Worm (Caenorhabditis elegans) whole organism, young adult: ENCODE results near the gene T22D1.17.

ENCODE experiments used
- B0019.2 ChIP-seq: fragments of 200-800 bp; sonication (Bioruptor generic); conservative IDR thresholded peaks from 2 replicates; pipeline ENCODE4 v1.3.6; 2022; ENCODE audit warnings: missing genetic modification reagents, missing genetic modification characterization, missing compliant biosample characterization
- C17E4.6 ChIP-seq: fragments of 200-800 bp; sonication (Bioruptor generic); IDR thresholded peaks from 2 replicates; pipeline ENCODE4 v1.3.6; 2022; ENCODE audit warnings: missing genetic modification reagents, missing genetic modification characterization, missing compliant biosample characterization
- D2030.7 ChIP-seq: fragments of 200-800 bp; sonication (Bioruptor generic); IDR thresholded peaks from 2 replicates; pipeline ENCODE4 v1.3.6; 2022; ENCODE audit warnings: missing genetic modification reagents, missing genetic modification characterization, missing compliant biosample characterization
- F10E7.11 ChIP-seq: sonication (generic microtip); optimal IDR thresholded peaks from 2 replicates; lab custom pipeline; 2017; ENCODE audit warnings: mild to moderate bottlenecking, missing genetic modification characterization, moderate library complexity, missing compliant biosample characterization
- F23B12.7 ChIP-seq: sonication (generic microtip); optimal IDR thresholded peaks from 2 replicates; lab custom pipeline; 2017; ENCODE audit warnings: missing genetic modification characterization, mild to moderate bottlenecking, missing compliant biosample characterization, antibody characterized with exemption, moderate library complexity; ENCODE audit not compliant: insufficient read depth
- F33H1.4 ChIP-seq: fragments of 200-800 bp; sonication (Bioruptor generic); IDR thresholded peaks from 2 replicates; pipeline ENCODE4 v1.3.6; 2022; ENCODE audit warnings: missing genetic modification reagents, missing genetic modification characterization, missing compliant biosample characterization
- F49E8.2 ChIP-seq: sonication (generic microtip); optimal IDR thresholded peaks from 3 replicates; lab custom pipeline; 2017; ENCODE audit warnings: missing genetic modification characterization, mild to moderate bottlenecking, missing compliant biosample characterization, antibody characterized with exemption, moderate library complexity; ENCODE audit not compliant: insufficient read depth
- F52B5.7 ChIP-seq: sonication (generic microtip); optimal IDR thresholded peaks from 2 replicates; lab custom pipeline; 2016; ENCODE audit warnings: mild to moderate bottlenecking, missing genetic modification characterization, missing compliant biosample characterization
- F57C9.4 ChIP-seq: sonication (generic microtip); optimal IDR thresholded peaks from 2 replicates; lab custom pipeline; 2017; ENCODE audit warnings: mild to moderate bottlenecking, missing genetic modification characterization, missing compliant biosample characterization
- T07F8.4 ChIP-seq: sonication (generic microtip); optimal IDR thresholded peaks from 2 replicates; lab custom pipeline; 2016; ENCODE audit warnings: mild to moderate bottlenecking, missing genetic modification characterization, moderate library complexity, missing compliant biosample characterization
- Y79H2A.3 ChIP-seq: fragments of 200-800 bp; sonication (Bioruptor generic); conservative IDR thresholded peaks from 2 replicates; pipeline ENCODE4 v1.3.6; 2022; ENCODE audit warnings: missing genetic modification reagents, missing genetic modification characterization, missing compliant biosample characterization
- akir-1 ChIP-seq: fragments of 200-800 bp; sonication (Bioruptor generic); optimal IDR thresholded peaks from 2 replicates; lab custom pipeline; 2018; ENCODE audit warnings: mild to moderate bottlenecking, missing genetic modification characterization, moderate library complexity, missing compliant biosample characterization
- attf-3 ChIP-seq: fragments of 200-800 bp; sonication (Bioruptor generic); conservative IDR thresholded peaks from 2 replicates; pipeline ENCODE4 v1.3.6; 2022; ENCODE audit warnings: missing genetic modification reagents, missing genetic modification characterization, missing compliant biosample characterization
- bed-1 ChIP-seq: fragments of 200-800 bp; sonication (Bioruptor generic); IDR thresholded peaks from 2 replicates; pipeline ENCODE4 v1.3.6; 2022; ENCODE audit warnings: missing genetic modification reagents, missing genetic modification characterization, missing compliant biosample characterization
- bed-2 ChIP-seq: fragments of 200-800 bp; sonication (Bioruptor generic); IDR thresholded peaks from 2 replicates; pipeline ENCODE4 v1.3.6; 2022; ENCODE audit warnings: missing genetic modification reagents, missing genetic modification characterization, missing compliant biosample characterization
- ceh-79 ChIP-seq: sonication (generic microtip); optimal IDR thresholded peaks from 2 replicates; lab custom pipeline; 2017; ENCODE audit warnings: mild to moderate bottlenecking, missing genetic modification characterization, missing compliant biosample characterization
- ceh-91 ChIP-seq: fragments of 200-800 bp; sonication (Bioruptor generic); IDR thresholded peaks from 2 replicates; pipeline ENCODE4 v1.3.6; 2022; ENCODE audit warnings: missing genetic modification reagents, missing genetic modification characterization, missing compliant biosample characterization
- chd-7 ChIP-seq: sonication (generic microtip); optimal IDR thresholded peaks from 2 replicates; lab custom pipeline; 2016; ENCODE audit warnings: mild to moderate bottlenecking, missing genetic modification characterization, moderate library complexity, missing compliant biosample characterization
- die-1 ChIP-seq: sonication (generic microtip); optimal IDR thresholded peaks from 2 replicates; lab custom pipeline; 2016; ENCODE audit warnings: missing genotype, mild to moderate bottlenecking, missing genetic modification characterization, missing compliant biosample characterization
- egl-18 ChIP-seq: fragments of 200-800 bp; sonication (Bioruptor generic); IDR thresholded peaks from 2 replicates; pipeline ENCODE4 v1.3.6; 2022; ENCODE audit warnings: missing genetic modification reagents, missing genetic modification characterization, missing compliant biosample characterization
- ekl-4 ChIP-seq: fragments of 200-800 bp; sonication (Bioruptor generic); IDR thresholded peaks from 2 replicates; pipeline ENCODE4 v1.3.6; 2022; ENCODE audit warnings: missing genetic modification reagents, missing genetic modification characterization, missing compliant biosample characterization
- ets-4 ChIP-seq: fragments of 200-800 bp; sonication (Bioruptor generic); optimal IDR thresholded peaks from 2 replicates; lab custom pipeline; 2018; ENCODE audit warnings: mild to moderate bottlenecking, missing genetic modification characterization, missing compliant biosample characterization
- hlh-26 ChIP-seq: fragments of 200-800 bp; sonication (Bioruptor generic); conservative IDR thresholded peaks from 2 replicates; pipeline ENCODE4 v1.3.6; 2022; ENCODE audit warnings: missing genetic modification reagents, missing genetic modification characterization, missing compliant biosample characterization
- hmg-1.2 ChIP-seq: fragments of 200-800 bp; sonication (Bioruptor generic); IDR thresholded peaks from 2 replicates; pipeline ENCODE4 v1.3.6; 2022; ENCODE audit warnings: missing genetic modification reagents, missing genetic modification characterization, missing compliant biosample characterization
- lag-1 ChIP-seq: fragments of 200-800 bp; sonication (Bioruptor generic); IDR thresholded peaks from 2 replicates; pipeline ENCODE4 v1.3.6; 2022; ENCODE audit warnings: missing genetic modification reagents, missing genetic modification characterization, missing compliant biosample characterization
- let-526 ChIP-seq: fragments of 200-800 bp; sonication (Bioruptor generic); IDR thresholded peaks from 2 replicates; pipeline ENCODE4 v1.3.6; 2022; ENCODE audit warnings: missing genetic modification reagents, missing genetic modification characterization, missing compliant biosample characterization
- lsl-1 ChIP-seq: fragments of 200-800 bp; sonication (Bioruptor generic); optimal IDR thresholded peaks from 2 replicates; lab custom pipeline; 2018; ENCODE audit warnings: mild to moderate bottlenecking, missing genetic modification characterization, moderate library complexity, missing compliant biosample characterization
- madf-10 ChIP-seq: sonication (generic microtip); optimal IDR thresholded peaks from 2 replicates; lab custom pipeline; 2016; ENCODE audit warnings: mild to moderate bottlenecking, missing genetic modification characterization, missing compliant biosample characterization
- madf-6 ChIP-seq: fragments of 200-800 bp; sonication (Bioruptor generic); IDR thresholded peaks from 2 replicates; pipeline ENCODE4 v1.3.6; 2022; ENCODE audit warnings: missing genetic modification reagents, missing genetic modification characterization, missing compliant biosample characterization
- mcd-1 ChIP-seq: fragments of 200-800 bp; sonication (Bioruptor generic); IDR thresholded peaks from 2 replicates; pipeline ENCODE4 v1.3.6; 2022; ENCODE audit warnings: missing genetic modification reagents, missing genetic modification characterization, missing compliant biosample characterization
- mes-4 ChIP-seq: sonication (generic microtip); optimal IDR thresholded peaks from 2 replicates; lab custom pipeline; 2016; ENCODE audit warnings: missing genotype, missing genetic modification characterization, missing compliant biosample characterization
- mxl-1 ChIP-seq: sonication (generic microtip); optimal IDR thresholded peaks from 2 replicates; lab custom pipeline; 2016; ENCODE audit warnings: missing genetic modification characterization, missing compliant biosample characterization
- nfya-1 ChIP-seq: sonication (generic microtip); optimal IDR thresholded peaks from 2 replicates; lab custom pipeline; 2017; ENCODE audit warnings: antibody characterized with exemption, missing compliant biosample characterization, missing genetic modification characterization, borderline replicate concordance; ENCODE audit not compliant: insufficient read depth
- nfyb-1 ChIP-seq: fragments of 200-800 bp; sonication (Bioruptor generic); IDR thresholded peaks from 2 replicates; pipeline ENCODE4 v1.3.6; 2022; ENCODE audit warnings: missing genetic modification reagents, missing genetic modification characterization, missing compliant biosample characterization
- nhr-120 ChIP-seq: fragments of 200-800 bp; sonication (Bioruptor generic); IDR thresholded peaks from 2 replicates; pipeline ENCODE4 v1.3.6; 2022; ENCODE audit warnings: missing genetic modification characterization, missing compliant biosample characterization
- nhr-90 ChIP-seq: sonication (generic microtip); optimal IDR thresholded peaks from 2 replicates; lab custom pipeline; 2016; ENCODE audit warnings: missing genotype, mild to moderate bottlenecking, missing genetic modification characterization, missing compliant biosample characterization
- snpc-1.1 ChIP-seq: sonication (generic microtip); optimal IDR thresholded peaks from 2 replicates; lab custom pipeline; 2017; ENCODE audit warnings: missing genetic modification characterization, mild to moderate bottlenecking, missing compliant biosample characterization, antibody characterized with exemption, moderate library complexity, missing genotype, missing genetic modification reagents; ENCODE audit not compliant: insufficient read depth
- snpc-1.3 ChIP-seq: sonication (generic microtip); optimal IDR thresholded peaks from 2 replicates; lab custom pipeline; 2017; ENCODE audit warnings: missing genetic modification characterization, mild to moderate bottlenecking, missing compliant biosample characterization, antibody characterized with exemption, moderate library complexity, missing genotype, missing genetic modification reagents; ENCODE audit not compliant: insufficient read depth
- somi-1 ChIP-seq: fragments of 200-800 bp; sonication (Bioruptor generic); optimal IDR thresholded peaks from 2 replicates; lab custom pipeline; 2018; ENCODE audit warnings: mild to moderate bottlenecking, missing genetic modification characterization, missing compliant biosample characterization
- tbp1 ChIP-seq: fragments of 200-800 bp; sonication (Bioruptor generic); optimal IDR thresholded peaks from 2 replicates; lab custom pipeline; 2018; ENCODE audit warnings: mild to moderate bottlenecking, missing genetic modification characterization, missing compliant biosample characterization
- tlf-1 ChIP-seq: fragments of 200-800 bp; sonication (Bioruptor generic); optimal IDR thresholded peaks from 2 replicates; lab custom pipeline; 2018; ENCODE audit warnings: mild to moderate bottlenecking, missing genetic modification characterization, missing compliant biosample characterization
- ztf-18 ChIP-seq: sonication (generic microtip); optimal IDR thresholded peaks from 2 replicates; lab custom pipeline; 2016; ENCODE audit warnings: missing genotype, mild to moderate bottlenecking, missing genetic modification characterization, missing compliant biosample characterization
- ztf-22 ChIP-seq: fragments of 200-800 bp; sonication (Bioruptor generic); optimal IDR thresholded peaks from 2 replicates; lab custom pipeline; 2018; ENCODE audit warnings: mild to moderate bottlenecking, missing genetic modification characterization, moderate library complexity, missing compliant biosample characterization
- ztf-26 ChIP-seq: sonication (generic microtip); optimal IDR thresholded peaks from 2 replicates; lab custom pipeline; 2017; ENCODE audit warnings: missing genetic modification characterization, missing compliant biosample characterization
- ztf-3 ChIP-seq: fragments of 200-800 bp; sonication (Bioruptor generic); optimal IDR thresholded peaks from 2 replicates; lab custom pipeline; 2018; ENCODE audit warnings: mild to moderate bottlenecking, missing genetic modification characterization, missing compliant biosample characterization
- ztf-6 ChIP-seq: fragments of 200-800 bp; sonication (Bioruptor generic); IDR thresholded peaks from 2 replicates; pipeline ENCODE4 v1.3.6; 2022; ENCODE audit warnings: missing genetic modification reagents, missing genetic modification characterization, missing compliant biosample characterization

The T22D1.17 gene

DNA sequence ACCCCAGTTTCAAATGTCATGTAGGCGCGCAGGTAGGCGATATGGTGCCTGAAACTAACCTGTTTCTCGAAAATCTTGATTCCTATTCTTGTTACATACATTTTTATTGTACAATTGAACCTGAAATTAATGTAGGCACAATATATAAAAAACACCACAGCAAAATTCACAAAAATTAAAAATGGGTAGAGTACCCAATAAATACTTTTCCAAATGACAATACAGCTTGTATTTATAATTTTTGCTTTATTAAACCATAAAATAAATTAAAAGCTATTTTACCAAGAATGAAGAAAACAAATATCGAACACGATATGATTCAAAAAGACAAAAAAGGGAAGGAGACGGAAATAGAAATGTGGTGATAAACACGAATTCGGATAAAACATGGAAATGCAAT lies 22.5 kb upstream of the T22D1.17 start, which contains the start of gene tre-2:
Gene tre-2 (minus strand): TSS at position 101 of the 400 bp plus-strand sequence.
- TF ChIP-seq F52B5.7 (tag; lab: Kevin White, UChicago) (no peak), C17E4.6 (no peak), nfyb-1 (GFP tag; lab: Robert Waterston, UW) (no peak), F23B12.7 (tag; lab: Kevin White, UChicago) (no peak), snpc-1.3 (tag; lab: Kevin White, UChicago) (no peak), akir-1 (GFP tag; lab: Kevin White, UChicago) (no peak), T07F8.4 (no peak), hlh-26 (no peak), mes-4 (tag; lab: Kevin White, UChicago) (no peak), die-1 (tag; lab: Kevin White, UChicago) (no peak), ceh-79 (tag; lab: Kevin White, UChicago) (no peak), bed-2 (GFP tag; lab: Robert Waterston, UW) (no peak), lsl-1 (GFP tag; lab: Kevin White, UChicago) (no peak), F10E7.11 (tag; lab: Kevin White, UChicago) (no peak), Y79H2A.3 (no peak), ets-4 (no peak), F57C9.4 (tag; lab: Kevin White, UChicago) (no peak), tbp1 (GFP tag; lab: Kevin White, UChicago) (no peak), F33H1.4 (GFP tag; lab: Robert Waterston, UW) (no peak), chd-7 (no peak)

DNA sequence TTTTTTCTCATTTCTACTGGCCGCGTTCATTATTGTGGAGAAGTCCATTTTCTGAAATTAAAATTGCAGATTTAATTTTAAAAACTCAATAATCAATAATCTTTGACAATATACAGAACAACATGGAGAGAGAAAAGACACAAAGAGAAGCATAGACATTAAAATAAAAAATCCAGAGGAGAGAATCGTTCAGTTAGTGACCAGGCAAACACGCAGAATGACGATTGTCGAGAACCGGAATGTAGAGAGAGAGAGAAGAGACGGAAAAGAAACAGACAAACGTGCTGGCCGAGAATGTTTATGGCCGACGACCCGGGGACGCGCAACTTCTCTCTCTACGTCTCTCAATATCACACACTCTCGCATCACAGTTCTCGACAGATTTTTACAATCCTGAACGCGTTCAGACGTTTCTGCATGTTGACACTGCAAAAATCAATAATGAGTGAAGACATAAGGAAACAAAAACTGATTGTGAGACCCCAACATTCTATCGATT lies 18.1 kb upstream of the T22D1.17 start, which contains the start of the genes T05A12.3 and T05A12.4:
Gene T05A12.3 (minus strand): TSS at position 51 of the 499 bp plus-strand sequence.
Gene T05A12.4 (plus strand): TSS at position 348 of the 499 bp plus-strand sequence.
- TF ChIP-seq ztf-22 (no peak), nhr-90 (tag; lab: Kevin White, UChicago) (no peak), bed-1 (GFP tag; lab: Robert Waterston, UW) (no peak), nhr-120 (no peak), F23B12.7 (tag; lab: Kevin White, UChicago) (peak; percentile 36), attf-3 (peak; percentile 49; the same call in 1 of the 2 replicates), hmg-1.2 (GFP tag; lab: Robert Waterston, UW) (peak; percentile 79), D2030.7 (GFP tag; lab: Robert Waterston, UW) (peak; percentile 71), F52B5.7 (tag; lab: Kevin White, UChicago) (no peak), mcd-1 (no peak), tlf-1 (GFP tag; lab: Kevin White, UChicago) (no peak), ekl-4 (no peak), let-526 (GFP tag; lab: Robert Waterston, UW) (0 out of 2 replicates have a peak, but pooled peaks have one; percentile 15), ztf-3 (no peak), ceh-91 (GFP tag; lab: Robert Waterston, UW) (no peak; the same call in 1 of the 2 replicates), C17E4.6 (peak; percentile 65; the same call in 1 of the 2 replicates), tbp1 (GFP tag; lab: Kevin White, UChicago) (no peak), T07F8.4 (no peak), nfya-1 (tag; lab: Kevin White, UChicago) (no peak), mxl-1 (tag; lab: Kevin White, UChicago) (no peak), ztf-6 (GFP tag; lab: Robert Waterston, UW) (0 out of 2 replicates have a peak, but pooled peaks have one; percentile 55), B0019.2 (GFP tag; lab: Robert Waterston, UW) (peak; percentile 51), somi-1 (GFP tag; lab: Kevin White, UChicago) (no peak), egl-18 (GFP tag; lab: Robert Waterston, UW) (no peak), madf-10 (no peak), lag-1 (GFP tag; lab: Robert Waterston, UW) (no peak), madf-6 (GFP tag; lab: Robert Waterston, UW) (no peak), ztf-18 (tag; lab: Kevin White, UChicago) (no peak), ztf-26 (tag; lab: Kevin White, UChicago) (no peak), snpc-1.1 (tag; lab: Kevin White, UChicago) (peak; percentile 35), F49E8.2 (no peak)
